Worm (Caenorhabditis elegans): ENCODE measurements around the gene F13D11.3.

Gene F13D11.3

ce11 chrX:5803492-5803891 lies 2.2 kb downstream of the F13D11.3 start:
- no peak for TF ChIP-seq F52B5.7 (tag; optimal IDR thresholded peaks at IDR 0.05)
- TF ChIP-seq Y53F4B.3 (GFP tag; IDR thresholded peaks at IDR 0.05), result no peak
- TF ChIP-seq dpff-1 (tag; optimal IDR thresholded peaks at IDR 0.05), result no peak
- TF ChIP-seq hsf-1 (GFP tag; IDR thresholded peaks at IDR 0.05), result no peak
- TF ChIP-seq lsy-27 (tag; optimal IDR thresholded peaks at IDR 0.05; ENCODE audit: borderline replicate concordance, insufficient read depth), result no peak
- TF ChIP-seq F37B4.10 (GFP tag; IDR thresholded peaks at IDR 0.05), result no peak
- no peak for TF ChIP-seq hrde-1 (tag; optimal IDR thresholded peaks at IDR 0.05; ENCODE audit: borderline replicate concordance)
- no peak for TF ChIP-seq madf-6 (GFP tag; IDR thresholded peaks at IDR 0.05)
- no peak for TF ChIP-seq ets-4 (GFP tag; optimal IDR thresholded peaks at IDR 0.05)
- TF ChIP-seq nfya-2 (GFP tag; IDR thresholded peaks at IDR 0.05), result no peak
- TF ChIP-seq ztf-26 (tag; optimal IDR thresholded peaks at IDR 0.05), result no peak
- TF ChIP-seq aptf-3 (GFP tag; IDR thresholded peaks at IDR 0.05), result no peak
- no peak for TF ChIP-seq bed-2 (GFP tag; IDR thresholded peaks at IDR 0.05)
- no peak for TF ChIP-seq tbp1 (GFP tag; optimal IDR thresholded peaks at IDR 0.05)
- no peak for TF ChIP-seq egrh-3 (GFP tag; IDR thresholded peaks at IDR 0.05)

ce11 chrX:5802582-5802981 lies 3.1 kb downstream of the F13D11.3 start:
- TF ChIP-seq ccch-3 (GFP tag; optimal IDR thresholded peaks at IDR 0.05), result no peak
- no peak for TF ChIP-seq madf-10 (tag; optimal IDR thresholded peaks at IDR 0.05)
- no peak for TF ChIP-seq rcor-1 (GFP tag; IDR thresholded peaks at IDR 0.05)
- no peak for TF ChIP-seq nhr-80 (tag; optimal IDR thresholded peaks at IDR 0.05)
- no peak for TF ChIP-seq egrh-3 (GFP tag; IDR thresholded peaks at IDR 0.05)
- no peak for TF ChIP-seq aptf-3 (GFP tag; IDR thresholded peaks at IDR 0.05)
- no peak for TF ChIP-seq C17E4.6 (GFP tag; IDR thresholded peaks at IDR 0.05)
- TF ChIP-seq ceh-27 (GFP tag; optimal IDR thresholded peaks at IDR 0.05), result no peak
- no peak for TF ChIP-seq xnd-1 (tag; optimal IDR thresholded peaks at IDR 0.05)
- no peak for TF ChIP-seq D2030.7 (GFP tag; IDR thresholded peaks at IDR 0.05)
- no peak for TF ChIP-seq fkh-3 (tag; optimal IDR thresholded peaks at IDR 0.05)
- no peak for TF ChIP-seq ama-1 (optimal IDR thresholded peaks at IDR 0.05)
- TF ChIP-seq ama-1 (GFP tag; optimal IDR thresholded peaks at IDR 0.05), result no peak
- no peak for TF ChIP-seq Y67H2A.10 (GFP tag; conservative IDR thresholded peaks at IDR 0.05)
- no peak for TF ChIP-seq lir-1 (GFP tag; conservative IDR thresholded peaks at IDR 0.05)
- TF ChIP-seq lin-54 (GFP tag; optimal IDR thresholded peaks at IDR 0.05), result no peak
- TF ChIP-seq F23B12.7 (tag; optimal IDR thresholded peaks at IDR 0.05; ENCODE audit: insufficient read depth), result no peak
- no peak for TF ChIP-seq let-607 (tag; optimal IDR thresholded peaks at IDR 0.05)
- TF ChIP-seq ceh-40 (GFP tag; IDR thresholded peaks at IDR 0.05), result no peak

- 0 out of 2 replicates have a peak, but pooled peaks have one; percentile 67 for TF ChIP-seq ztf-28 (GFP tag; IDR thresholded peaks at IDR 0.05)
- TF ChIP-seq attf-5 (GFP tag; optimal IDR thresholded peaks at IDR 0.05), result peak; percentile 69
- TF ChIP-seq sptf-2 (GFP tag; optimal IDR thresholded peaks at IDR 0.05), result no peak
- TF ChIP-seq nhr-90 (tag; optimal IDR thresholded peaks at IDR 0.05), result peak; percentile 93
- TF ChIP-seq lin-26 (GFP tag; IDR thresholded peaks at IDR 0.05), result peak; percentile 89
- peak; percentile 81 for TF ChIP-seq ceh-27 (GFP tag; optimal IDR thresholded peaks at IDR 0.05)
- peak; percentile 80 for TF ChIP-seq ztf-18 (tag; optimal IDR thresholded peaks at IDR 0.05)
- peak; percentile 69; the same call in 1 of the 2 replicates for TF ChIP-seq madf-6 (GFP tag; IDR thresholded peaks at IDR 0.05)
- peak; percentile 85 for TF ChIP-seq gei-17 (GFP tag; optimal IDR thresholded peaks at IDR 0.05)
- TF ChIP-seq lir-1 (GFP tag; conservative IDR thresholded peaks at IDR 0.05), result peak; percentile 61
- TF ChIP-seq F39B2.1 (GFP tag; IDR thresholded peaks at IDR 0.05), result no peak
- TF ChIP-seq nhr-80 (tag; optimal IDR thresholded peaks at IDR 0.05), result peak; percentile 52
- TF ChIP-seq T26A5.8 (tag; optimal IDR thresholded peaks at IDR 0.05), result peak; percentile 92
- TF ChIP-seq Y53F4B.3 (GFP tag; IDR thresholded peaks at IDR 0.05), result no peak
- peak; percentile 68 for TF ChIP-seq tlf-1 (GFP tag; optimal IDR thresholded peaks at IDR 0.05)
- no peak for TF ChIP-seq nfya-1 (tag; optimal IDR thresholded peaks at IDR 0.05; ENCODE audit: borderline replicate concordance, insufficient read depth)
- no peak for TF ChIP-seq B0019.2 (GFP tag; conservative IDR thresholded peaks at IDR 0.05)
- peak; percentile 57 for TF ChIP-seq egrh-3 (GFP tag; IDR thresholded peaks at IDR 0.05)
- TF ChIP-seq lin-40 (tag; optimal IDR thresholded peaks at IDR 0.05), result peak; percentile 95
- TF ChIP-seq ceh-79 (tag; optimal IDR thresholded peaks at IDR 0.05), result peak; percentile 29
- 0 out of 2 replicates have a peak, but pooled peaks have one; percentile 56 for TF ChIP-seq ceh-40 (GFP tag; IDR thresholded peaks at IDR 0.05)
- TF ChIP-seq F33H1.4 (GFP tag; IDR thresholded peaks at IDR 0.05), result peak; percentile 23; the same call in 1 of the 2 replicates
Observed at ce11 chrX:5801156-5801592, 4.5 kb downstream of the F13D11.3 start.

Measured in whole organism, young adult.